Worm (Caenorhabditis elegans) whole organism, midembryonic: Measurements from ENCODE around the gene str-57.
"Not testable (repeated sequence)": the region's sequence is repeated elsewhere in the genome, so short reads cannot be mapped to it uniquely, and the experiment has no call there.

Source experiments
- T22C8.4 ChIP-seq: fragments of 200-800 bp; sonication (Bioruptor generic); IDR thresholded peaks from 2 replicates; pipeline ENCODE4 v1.3.6; 2022; ENCODE audit warnings: missing genetic modification characterization, missing compliant biosample characterization
- cog-1 ChIP-seq: sonication (generic microtip); optimal IDR thresholded peaks from 2 replicates; lab custom pipeline; 2016; ENCODE audit warnings: missing genetic modification characterization, missing compliant biosample characterization
- flt-1 ChIP-seq: fragments of 200-800 bp; sonication (Bioruptor generic); IDR thresholded peaks from 2 replicates; pipeline ENCODE4 v1.3.6; 2022; ENCODE audit warnings: missing genetic modification characterization, missing compliant biosample characterization
- klf-2 ChIP-seq: fragments of 200-800 bp; sonication (Bioruptor generic); conservative IDR thresholded peaks from 2 replicates; pipeline ENCODE4 v1.3.6; 2022; ENCODE audit warnings: missing genetic modification reagents, missing genetic modification characterization, missing compliant biosample characterization
- med-1 ChIP-seq: sonication (generic microtip); optimal IDR thresholded peaks from 2 replicates; lab custom pipeline; 2017; ENCODE audit warnings: missing genetic modification characterization, mild to moderate bottlenecking, missing compliant biosample characterization, antibody characterized with exemption, missing genetic modification reagents; ENCODE audit not compliant: insufficient read depth
- ref-1 ChIP-seq: fragments of 200-800 bp; sonication (Bioruptor generic); conservative IDR thresholded peaks from 2 replicates; pipeline ENCODE4 v1.3.6; 2022; ENCODE audit warnings: missing genetic modification reagents, missing genetic modification characterization, missing compliant biosample characterization
- tab-1 ChIP-seq: fragments of 200-800 bp; sonication (Bioruptor generic); IDR thresholded peaks from 2 replicates; pipeline ENCODE4 v1.3.6; 2022; ENCODE audit warnings: missing genetic modification characterization, missing compliant biosample characterization
- ztf-23 ChIP-seq: fragments of 200-800 bp; sonication (Bioruptor generic); IDR thresholded peaks from 2 replicates; pipeline ENCODE4 v1.3.6; 2022; ENCODE audit warnings: missing genetic modification reagents, missing genetic modification characterization, missing compliant biosample characterization
- ztf-29 ChIP-seq: fragments of 200-800 bp; sonication (Bioruptor generic); IDR thresholded peaks from 2 replicates; pipeline ENCODE4 v1.3.6; 2022; ENCODE audit warnings: missing genetic modification reagents, missing genetic modification characterization, missing compliant biosample characterization

str-57 gene

DNA sequence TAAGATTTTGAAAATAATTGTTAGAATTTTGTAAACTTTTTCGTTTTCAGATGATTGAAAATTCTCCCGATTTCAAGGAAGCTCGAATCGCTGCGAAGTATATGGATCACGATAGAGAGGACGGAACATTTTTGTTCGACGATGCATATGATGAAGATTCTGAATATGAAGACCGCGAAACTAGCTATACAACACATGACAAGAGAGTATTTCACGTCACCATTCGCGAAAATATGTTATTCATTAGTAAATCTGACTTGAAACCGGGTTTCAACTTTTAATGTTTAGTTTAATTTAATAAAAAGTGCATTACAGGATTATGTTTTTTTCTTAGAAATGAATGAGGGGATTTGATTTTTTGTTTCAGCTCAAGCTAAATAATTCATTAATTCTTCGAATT, at the start of gene str-57:
Gene str-57, plus strand, starts transcription at position 301 of the 400 bp plus-strand sequence.
- no peak for TF ChIP-seq med-1 (GFP tag; lab: Kevin White, UChicago)
- no peak for TF ChIP-seq ztf-23 (GFP tag; lab: Robert Waterston, UW)
- TF ChIP-seq klf-2 (GFP tag; lab: Robert Waterston, UW): no peak
- no peak for TF ChIP-seq tab-1 (GFP tag; lab: Robert Waterston, UW)
- no peak for TF ChIP-seq T22C8.4 (GFP tag; lab: Robert Waterston, UW)
- no peak for TF ChIP-seq flt-1
- TF ChIP-seq ztf-29 (GFP tag; lab: Robert Waterston, UW): no peak
- TF ChIP-seq ref-1: no peak

DNA sequence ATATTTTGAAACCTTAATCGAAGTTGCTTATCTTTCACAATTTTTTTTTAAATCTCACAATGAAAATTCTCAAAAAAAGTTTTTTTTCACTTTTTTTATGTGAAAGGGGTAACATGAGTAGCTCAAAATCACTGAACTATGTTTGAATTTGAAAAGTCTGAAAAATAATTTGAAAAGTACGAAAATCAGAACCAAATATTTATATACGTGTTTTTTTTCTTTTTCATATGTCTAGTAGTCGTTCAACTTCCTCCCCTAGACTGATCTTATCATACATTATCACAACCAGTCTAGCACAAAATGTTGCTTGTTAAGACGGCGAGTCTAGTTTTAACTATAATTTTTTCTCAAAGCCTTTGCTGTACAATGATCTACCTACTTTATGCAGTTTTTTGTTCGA, 49.1 kb upstream of the str-57 start, which contains the start of gene srbc-49:
Gene srbc-49, plus strand, starts transcription at position 301 of the 400 bp plus-strand sequence.
- TF ChIP-seq T22C8.4 (GFP tag; lab: Robert Waterston, UW): no peak
- no peak for TF ChIP-seq ztf-23 (GFP tag; lab: Robert Waterston, UW)
- TF ChIP-seq flt-1: no peak
- TF ChIP-seq tab-1 (GFP tag; lab: Robert Waterston, UW): no peak
- no peak for TF ChIP-seq klf-2 (GFP tag; lab: Robert Waterston, UW)

DNA sequence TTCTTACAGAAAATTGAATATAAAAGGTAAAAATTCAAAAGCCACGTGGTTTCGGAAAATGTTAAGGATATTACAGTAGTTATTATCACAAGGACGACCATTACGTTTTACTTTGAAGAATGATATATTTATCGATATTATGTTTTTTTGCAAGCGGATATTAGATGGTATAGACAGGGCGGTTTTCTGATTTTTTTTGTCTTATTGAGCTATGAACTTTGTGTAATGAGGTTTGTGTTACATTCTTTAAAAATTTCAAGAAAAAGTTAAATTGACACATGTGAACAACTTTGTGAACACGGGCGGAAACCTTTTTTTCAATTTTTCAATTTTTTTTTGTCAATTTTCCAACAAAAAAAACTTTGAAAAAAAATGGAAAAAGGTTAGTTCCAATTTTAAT, 45.6 kb upstream of the str-57 start, which contains the start of gene srbc-50:
Gene srbc-50, minus strand, starts transcription at position 101 of the 400 bp plus-strand sequence.
- TF ChIP-seq cog-1 (tag; lab: Kevin White, UChicago): no peak
- no peak for TF ChIP-seq ztf-29 (GFP tag; lab: Robert Waterston, UW)
- TF ChIP-seq T22C8.4 (GFP tag; lab: Robert Waterston, UW): no peak
- TF ChIP-seq ref-1: no peak
- no peak for TF ChIP-seq ztf-23 (GFP tag; lab: Robert Waterston, UW)
- TF ChIP-seq tab-1 (GFP tag; lab: Robert Waterston, UW): no peak
- no peak for TF ChIP-seq klf-2 (GFP tag; lab: Robert Waterston, UW)
- TF ChIP-seq flt-1: no peak
- no peak for TF ChIP-seq med-1 (GFP tag; lab: Kevin White, UChicago)

DNA sequence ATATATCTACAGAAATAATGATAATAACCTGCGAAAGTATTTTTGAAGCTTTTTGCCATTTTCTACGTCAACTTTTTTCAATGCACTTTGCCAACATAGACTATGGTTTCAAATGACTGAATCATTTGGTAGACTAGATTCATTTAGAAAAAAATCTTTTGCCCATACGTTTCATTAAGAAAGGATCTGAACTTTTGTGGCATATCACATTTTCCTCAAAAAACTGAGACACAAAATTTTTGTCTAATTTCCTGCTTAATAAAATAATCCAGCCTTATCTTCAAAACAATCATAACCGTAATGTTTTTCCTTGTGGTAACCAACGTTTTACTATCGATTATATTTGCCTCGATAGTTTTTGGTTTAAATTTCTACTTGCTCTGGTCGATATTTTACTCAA, 44.3 kb upstream of the str-57 start, which contains the start of gene srbc-51:
Gene srbc-51, plus strand, starts transcription at position 301 of the 400 bp plus-strand sequence.
- TF ChIP-seq tab-1 (GFP tag; lab: Robert Waterston, UW) (no peak), klf-2 (GFP tag; lab: Robert Waterston, UW) (no peak), flt-1 (no peak), ref-1 (no peak), ztf-29 (GFP tag; lab: Robert Waterston, UW) (no peak), cog-1 (tag; lab: Kevin White, UChicago) (no peak), med-1 (GFP tag; lab: Kevin White, UChicago) (no peak), T22C8.4 (GFP tag; lab: Robert Waterston, UW) (no peak), ztf-23 (GFP tag; lab: Robert Waterston, UW) (no peak)

DNA sequence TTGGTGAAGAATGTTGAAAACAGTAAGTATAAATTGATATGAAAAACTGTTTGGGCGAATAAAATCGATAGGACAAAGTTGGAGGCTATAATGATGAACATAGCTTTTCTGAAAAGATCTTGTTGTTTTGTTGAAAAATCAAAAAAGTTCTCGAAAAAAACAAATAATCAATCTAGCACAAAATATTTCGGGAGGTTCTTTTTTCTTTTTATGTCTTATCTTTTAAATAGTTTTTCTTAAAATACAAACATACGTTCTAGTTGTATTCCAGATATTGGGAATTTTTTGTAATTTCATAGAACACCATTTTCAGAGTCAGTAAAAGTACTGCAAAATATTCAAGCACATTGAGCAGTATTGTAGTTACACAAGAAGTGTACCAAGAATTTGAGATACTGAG, 40.5 kb upstream of the str-57 start, which contains the start of gene srbc-55:
Gene srbc-55, minus strand, starts transcription at position 101 of the 400 bp plus-strand sequence.
- TF ChIP-seq tab-1 (GFP tag; lab: Robert Waterston, UW): no peak
- TF ChIP-seq ztf-23 (GFP tag; lab: Robert Waterston, UW): no peak
- no peak for TF ChIP-seq klf-2 (GFP tag; lab: Robert Waterston, UW)
- TF ChIP-seq med-1 (GFP tag; lab: Kevin White, UChicago): no peak
- TF ChIP-seq ref-1: no peak
- no peak for TF ChIP-seq flt-1
- no peak for TF ChIP-seq cog-1 (tag; lab: Kevin White, UChicago)
- no peak for TF ChIP-seq ztf-29 (GFP tag; lab: Robert Waterston, UW)
- TF ChIP-seq T22C8.4 (GFP tag; lab: Robert Waterston, UW): no peak

DNA sequence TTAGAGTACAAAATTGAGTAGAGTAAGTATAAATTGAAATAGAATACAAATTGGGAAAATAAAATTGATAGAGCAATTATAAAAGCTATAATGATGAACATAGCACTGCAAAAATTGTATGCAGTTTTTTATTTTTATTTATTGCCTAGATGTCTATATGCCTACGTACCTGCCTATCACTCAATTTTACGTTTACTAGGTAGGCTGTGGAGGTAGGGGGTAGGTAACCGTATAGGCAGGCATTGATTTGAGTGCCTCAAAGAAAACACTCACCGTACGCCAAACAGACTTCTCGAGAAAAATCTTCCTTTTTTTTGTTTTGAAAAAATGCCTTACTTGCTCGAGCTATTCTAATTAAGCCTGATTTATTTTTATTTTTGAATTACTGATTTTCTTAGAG, 38.9 kb upstream of the str-57 start, which contains the start of gene srbc-56:
Gene srbc-56, minus strand, starts transcription at position 101 of the 400 bp plus-strand sequence.
- no peak for TF ChIP-seq klf-2 (GFP tag; lab: Robert Waterston, UW)
- TF ChIP-seq ref-1: no peak

DNA sequence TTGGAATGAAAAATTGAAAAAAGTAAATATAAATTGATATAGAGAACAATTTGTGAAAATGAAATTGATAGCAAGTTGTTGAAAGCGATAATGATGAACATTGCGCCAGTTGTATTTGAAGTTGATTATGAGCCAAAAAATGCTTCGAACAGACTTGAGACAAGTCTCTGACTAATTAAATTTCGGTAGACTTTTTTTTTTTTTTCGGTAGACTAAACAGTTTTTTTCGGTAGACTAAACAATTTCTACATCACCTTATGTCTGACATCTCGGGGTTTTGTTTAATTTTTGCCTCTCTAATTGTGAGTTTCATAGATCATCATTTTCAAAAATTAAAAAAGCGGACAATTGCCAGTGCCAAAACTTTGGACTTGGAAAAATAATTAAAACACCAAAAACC, 36.8 kb upstream of the str-57 start, which contains the start of gene srbc-54:
Gene srbc-54, minus strand, starts transcription at position 101 of the 400 bp plus-strand sequence.
- TF ChIP-seq cog-1 (tag; lab: Kevin White, UChicago) (no peak), ztf-23 (GFP tag; lab: Robert Waterston, UW) (no peak), T22C8.4 (GFP tag; lab: Robert Waterston, UW) (no peak), med-1 (GFP tag; lab: Kevin White, UChicago) (no peak), ztf-29 (GFP tag; lab: Robert Waterston, UW) (no peak), klf-2 (GFP tag; lab: Robert Waterston, UW) (no peak), flt-1 (no peak), tab-1 (GFP tag; lab: Robert Waterston, UW) (no peak), ref-1 (no peak)

DNA sequence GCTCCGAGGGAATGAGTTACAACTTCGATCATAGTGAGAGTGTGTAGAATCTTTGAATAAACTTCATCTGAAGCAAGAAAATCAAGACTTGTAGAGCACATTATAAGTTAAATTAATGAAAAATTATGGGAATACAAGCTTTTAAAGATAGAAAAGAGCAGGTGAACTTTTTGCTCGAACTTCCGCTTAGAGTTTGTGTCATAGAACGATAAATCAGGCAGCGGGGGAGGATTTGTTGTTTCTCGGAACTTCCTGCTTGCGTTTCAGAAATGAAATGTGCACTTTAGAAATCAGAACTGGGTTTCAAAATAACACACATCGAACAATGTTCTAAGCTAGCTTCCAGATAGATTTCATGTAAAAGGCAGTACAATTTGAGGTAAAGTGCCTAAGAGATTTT, 29.4 kb upstream of the str-57 start, which contains the start of gene srh-149:
Gene srh-149, minus strand, starts transcription at position 101 of the 400 bp plus-strand sequence.
- no peak for TF ChIP-seq med-1 (GFP tag; lab: Kevin White, UChicago)
- TF ChIP-seq cog-1 (tag; lab: Kevin White, UChicago): no peak
- TF ChIP-seq ztf-23 (GFP tag; lab: Robert Waterston, UW): no peak
- TF ChIP-seq flt-1: no peak
- no peak for TF ChIP-seq klf-2 (GFP tag; lab: Robert Waterston, UW)
- TF ChIP-seq ref-1: no peak
- no peak for TF ChIP-seq T22C8.4 (GFP tag; lab: Robert Waterston, UW)
- TF ChIP-seq ztf-29 (GFP tag; lab: Robert Waterston, UW): no peak
- no peak for TF ChIP-seq tab-1 (GFP tag; lab: Robert Waterston, UW)

DNA sequence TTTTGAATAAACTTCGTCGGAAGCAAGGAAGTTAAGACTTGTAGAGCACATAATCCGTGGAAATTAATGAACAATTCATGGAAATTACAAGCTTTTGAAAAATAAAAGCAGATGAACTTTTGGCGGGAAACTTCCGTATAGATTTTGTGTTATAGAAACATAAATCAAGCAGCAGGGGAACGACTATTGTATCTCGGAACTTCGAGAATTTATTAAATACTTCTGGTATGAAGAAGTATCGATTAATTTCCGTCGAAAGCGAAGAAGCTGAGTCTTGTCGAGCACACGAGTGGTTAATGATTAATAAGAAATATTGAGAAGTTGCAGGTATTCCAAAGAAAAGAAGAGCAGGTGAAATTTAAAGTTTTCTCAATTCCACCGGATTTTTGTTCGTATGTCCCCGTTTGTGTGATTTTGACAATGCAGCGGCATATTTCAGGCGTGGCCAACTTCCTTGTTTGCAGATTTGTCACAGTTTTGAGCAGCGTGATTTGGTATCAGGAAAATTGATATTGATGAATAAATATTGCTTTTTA, 20.1 kb upstream of the str-57 start, which contains the start of gene srh-147:
Gene srh-147, minus strand, starts transcription at position 51 of the 536 bp plus-strand sequence.
- not testable (repeated sequence) for TF ChIP-seq klf-2 (GFP tag; lab: Robert Waterston, UW); ztf-29 (GFP tag; lab: Robert Waterston, UW); cog-1 (tag; lab: Kevin White, UChicago)
